Fruit fly (Drosophila melanogaster) whole organism, embryonic: Measurements from ENCODE around the gene Jhbp12.

Source experiments
- Abd-B ChIP-seq: fragments of 200-800 bp; sonication (Bioruptor generic); optimal IDR thresholded peaks from 2 replicates; lab custom pipeline; 2018; ENCODE audit warnings: missing biosample characterization, mild to moderate bottlenecking, missing genetic modification characterization, moderate library complexity
- Aef1 ChIP-seq: fragments of 200-800 bp; sonication (Bioruptor generic); IDR thresholded peaks from 3 replicates; pipeline ENCODE4 v1.3.6; 2022; ENCODE audit warnings: missing biosample characterization, missing genetic modification characterization
- Bgb ChIP-seq: fragments of 200-800 bp; sonication (Bioruptor generic); IDR thresholded peaks from 2 replicates; pipeline ENCODE4 v1.3.6; 2022; ENCODE audit warnings: missing biosample characterization, missing genetic modification characterization; ENCODE audit not compliant: partially characterized antibody
- C15 ChIP-seq: fragments of 200-800 bp; sonication (Bioruptor generic); IDR thresholded peaks from 3 replicates; pipeline ENCODE4 v1.3.6; 2022; ENCODE audit warnings: missing biosample characterization, missing genetic modification characterization
- CG10366 ChIP-seq: fragments of 200-800 bp; sonication (Bioruptor generic); IDR thresholded peaks from 2 replicates; pipeline ENCODE4 v1.3.6; 2022; ENCODE audit warnings: missing biosample characterization, missing genetic modification characterization
- CG10565 ChIP-seq: fragments of 200-800 bp; sonication (Bioruptor generic); optimal IDR thresholded peaks from 3 replicates; lab custom pipeline; 2016; ENCODE audit warnings: missing biosample characterization, mild to moderate bottlenecking, missing genetic modification characterization
- CG12659 ChIP-seq: fragments of 200-800 bp; sonication (Bioruptor generic); optimal IDR thresholded peaks from 3 replicates; lab custom pipeline; 2017; ENCODE audit warnings: mild to moderate bottlenecking, missing biosample characterization, missing genetic modification reagents, missing genetic modification characterization
- CG14441 ChIP-seq: fragments of 200-800 bp; sonication (Bioruptor generic); IDR thresholded peaks from 2 replicates; pipeline ENCODE4 v1.3.6; 2022; ENCODE audit warnings: missing biosample characterization, missing genetic modification characterization
- CG15514 ChIP-seq: fragments of 200-800 bp; sonication (Bioruptor generic); optimal IDR thresholded peaks from 3 replicates; lab custom pipeline; 2017; ENCODE audit warnings: missing biosample characterization, missing genetic modification characterization, mild to moderate bottlenecking, moderate library complexity, missing genetic modification reagents
- CG2889 ChIP-seq: fragments of 200-800 bp; sonication (Bioruptor generic); IDR thresholded peaks from 3 replicates; pipeline ENCODE4 v1.3.6; 2022; ENCODE audit warnings: missing biosample characterization, missing genetic modification characterization
- CG3065 ChIP-seq: fragments of 200-800 bp; sonication (Bioruptor generic); optimal IDR thresholded peaks from 2 replicates; lab custom pipeline; 2016; ENCODE audit warnings: missing biosample characterization, missing genetic modification characterization
- CG31365 ChIP-seq: fragments of 200-800 bp; sonication (Bioruptor generic); optimal IDR thresholded peaks from 2 replicates; lab custom pipeline; 2018; ENCODE audit warnings: missing biosample characterization, mild to moderate bottlenecking, missing genetic modification characterization
- CG3726 ChIP-seq: fragments of 200-800 bp; sonication (Bioruptor generic); IDR thresholded peaks from 3 replicates; pipeline ENCODE4, ENCODE4 v1.3.6; 2022; ENCODE audit warnings: missing biosample characterization, missing genetic modification characterization
- CG4730 ChIP-seq: fragments of 200-800 bp; sonication (Bioruptor generic); IDR thresholded peaks from 2 replicates; pipeline ENCODE4 v1.3.6; 2022; ENCODE audit warnings: missing biosample characterization, missing genetic modification characterization
- CG7357 ChIP-seq: fragments of 200-800 bp; sonication (Bioruptor generic); IDR thresholded peaks from 3 replicates; pipeline ENCODE4 v1.3.6; 2022; ENCODE audit warnings: missing biosample characterization, missing genetic modification characterization
- CG7839 ChIP-seq: fragments of 200-800 bp; sonication (Bioruptor generic); optimal IDR thresholded peaks from 3 replicates; lab custom pipeline; 2018; ENCODE audit warnings: missing biosample characterization, mild to moderate bottlenecking, missing genetic modification characterization, moderate library complexity
- CG8290 ChIP-seq, 3 experiments: fragments of 200-800 bp; sonication (Bioruptor generic); optimal IDR thresholded peaks; 2 replicates each; lab custom pipeline; 2016 to 2019; ENCODE audit warnings: missing biosample characterization in 3 of 3, missing genetic modification characterization in 3 of 3, mild to moderate bottlenecking in 2 of 3, moderate library complexity in 1 of 3
- CG8388 ChIP-seq: fragments of 200-800 bp; sonication (Bioruptor generic); optimal IDR thresholded peaks from 2 replicates; lab custom pipeline; 2019; ENCODE audit warnings: missing biosample characterization, mild to moderate bottlenecking, missing genetic modification characterization, moderate library complexity
- CG8478 ChIP-seq: fragments of >200 bp; optimal IDR thresholded peaks from 2 replicates; lab custom pipeline; 2018
- CG9609 ChIP-seq: fragments of 200-800 bp; sonication (Bioruptor generic); optimal IDR thresholded peaks from 3 replicates; lab custom pipeline; 2016; ENCODE audit warnings: missing biosample characterization, missing genetic modification characterization
- CG9727 ChIP-seq: fragments of 200-800 bp; sonication (Bioruptor generic); optimal IDR thresholded peaks from 3 replicates; lab custom pipeline; 2017; ENCODE audit warnings: missing biosample characterization, mild to moderate bottlenecking, missing genetic modification characterization
- CG9932 ChIP-seq: fragments of 200-800 bp; sonication (Bioruptor generic); IDR thresholded peaks from 2 replicates; pipeline ENCODE4 v1.3.6; 2022; ENCODE audit warnings: missing biosample characterization, missing genetic modification characterization
- Dip3 ChIP-seq: fragments of 200-800 bp; sonication (Bioruptor generic); optimal IDR thresholded peaks from 3 replicates; lab custom pipeline; 2016; ENCODE audit warnings: missing biosample characterization, missing genetic modification characterization
- Doc3 ChIP-seq: fragments of 200-800 bp; sonication (Bioruptor generic); IDR thresholded peaks from 3 replicates; pipeline ENCODE4 v1.3.6; 2022; ENCODE audit warnings: missing biosample characterization, missing genetic modification characterization; ENCODE audit not compliant: partially characterized antibody
- Ets97D ChIP-seq: fragments of 200-800 bp; sonication (Bioruptor generic); optimal IDR thresholded peaks from 3 replicates; lab custom pipeline; 2016; ENCODE audit warnings: missing biosample characterization, missing genetic modification characterization
- GATAe ChIP-seq: fragments of 200-800 bp; sonication (Bioruptor generic); conservative IDR thresholded peaks from 2 replicates; pipeline ENCODE4 v1.3.6; 2022; ENCODE audit warnings: missing biosample characterization, missing genetic modification characterization
- Gsc ChIP-seq: fragments of 200-800 bp; sonication (Bioruptor generic); IDR thresholded peaks from 2 replicates; pipeline ENCODE4 v1.3.6; 2022; ENCODE audit warnings: missing biosample characterization, missing genetic modification characterization
- H2.0 ChIP-seq: fragments of 200-800 bp; sonication (Bioruptor generic); IDR thresholded peaks from 2 replicates; pipeline ENCODE4 v1.3.6; 2022; ENCODE audit warnings: missing biosample characterization, missing genetic modification characterization
- Hey ChIP-seq: fragments of 200-800 bp; sonication (Bioruptor generic); optimal IDR thresholded peaks from 3 replicates; lab custom pipeline; 2018; ENCODE audit warnings: missing biosample characterization, mild to moderate bottlenecking, missing genetic modification characterization
- Lim3 ChIP-seq: fragments of 200-800 bp; sonication (Bioruptor generic); IDR thresholded peaks from 2 replicates; pipeline ENCODE4 v1.3.6; 2022; ENCODE audit warnings: missing biosample characterization, missing genetic modification characterization
- NFAT ChIP-seq: fragments of 200-800 bp; sonication (Bioruptor generic); IDR thresholded peaks from 2 replicates; pipeline ENCODE4 v1.3.6; 2022; ENCODE audit warnings: missing biosample characterization, missing genetic modification characterization
- Ptx1 ChIP-seq: fragments of 200-800 bp; sonication (Bioruptor generic); IDR thresholded peaks from 2 replicates; pipeline ENCODE4 v1.3.6; 2022; ENCODE audit warnings: missing biosample characterization, missing genetic modification characterization
- Spps ChIP-seq: fragments of 200-800 bp; sonication (Bioruptor generic); optimal IDR thresholded peaks from 2 replicates; lab custom pipeline; 2018; ENCODE audit warnings: missing biosample characterization, mild to moderate bottlenecking, missing genetic modification characterization
- Stat92E ChIP-seq, 3 experiments: fragments of >200 bp in 2 of 3; fragments of 200-800 bp in 1 of 3; sonication (Bioruptor generic) in 1 of 3; optimal IDR thresholded peaks; 2 replicates each; lab custom pipeline; 2017 to 2019; ENCODE audit warnings: missing biosample characterization in 3 of 3, missing genetic modification characterization in 3 of 3, mild to moderate bottlenecking in 1 of 3, moderate library complexity in 1 of 3
- TFAM ChIP-seq: fragments of 200-800 bp; sonication (Bioruptor generic); optimal IDR thresholded peaks from 2 replicates; lab custom pipeline; 2017; ENCODE audit warnings: missing biosample characterization, missing genetic modification characterization, inconsistent platforms
- ab ChIP-seq: fragments of 200-800 bp; sonication (Bioruptor generic); optimal IDR thresholded peaks from 2 replicates; lab custom pipeline; 2016; ENCODE audit warnings: missing biosample characterization, missing genetic modification characterization
- bcd ChIP-seq: fragments of 200-800 bp; sonication (Bioruptor generic); optimal IDR thresholded peaks from 2 replicates; lab custom pipeline; 2017; ENCODE audit warnings: missing biosample characterization, mild to moderate bottlenecking, missing genetic modification characterization
- bigmax ChIP-seq: fragments of 200-800 bp; sonication (Bioruptor generic); optimal IDR thresholded peaks from 2 replicates; lab custom pipeline; 2018; ENCODE audit warnings: missing biosample characterization, mild to moderate bottlenecking, missing genetic modification characterization
- bsh ChIP-seq, 2 experiments: fragments of 200-800 bp; sonication (Bioruptor generic); optimal IDR thresholded peaks; 2 replicates each; lab custom pipeline; 2017 to 2018; ENCODE audit warnings: mild to moderate bottlenecking in 2 of 2, missing biosample characterization in 2 of 2, missing genetic modification characterization in 2 of 2, moderate library complexity in 1 of 2
- cad ChIP-seq: fragments of >200 bp; optimal IDR thresholded peaks from 2 replicates; lab custom pipeline; 2017; ENCODE audit warnings: missing biosample characterization, missing genetic modification characterization
- cas ChIP-seq: fragments of 200-800 bp; sonication (Bioruptor generic); IDR thresholded peaks from 2 replicates; pipeline ENCODE4 v1.3.6; 2022; ENCODE audit warnings: missing biosample characterization, missing genetic modification characterization
- cwo ChIP-seq: fragments of 200-800 bp; sonication (Bioruptor generic); optimal IDR thresholded peaks from 3 replicates; lab custom pipeline; 2017; ENCODE audit warnings: missing biosample characterization, missing genetic modification characterization, mild to moderate bottlenecking, moderate library complexity, missing genetic modification reagents
- gcm2 ChIP-seq: fragments of 200-800 bp; sonication (Bioruptor generic); optimal IDR thresholded peaks from 2 replicates; lab custom pipeline; 2016; ENCODE audit warnings: missing biosample characterization, missing genetic modification characterization
- ind ChIP-seq: fragments of 200-800 bp; sonication (Bioruptor generic); optimal IDR thresholded peaks from 3 replicates; lab custom pipeline; 2016; ENCODE audit warnings: missing biosample characterization, missing genetic modification characterization
- insv ChIP-seq, 2 experiments: fragments of 200-800 bp; sonication (Bioruptor generic); optimal IDR thresholded peaks; 3 replicates each; lab custom pipeline; 2016 to 2018; ENCODE audit warnings: missing biosample characterization in 2 of 2, missing genetic modification characterization in 2 of 2
- lmd ChIP-seq: fragments of 200-800 bp; sonication (Bioruptor generic); IDR thresholded peaks from 2 replicates; pipeline ENCODE4 v1.3.6; 2022; ENCODE audit warnings: missing biosample characterization, missing genetic modification characterization
- ranshi ChIP-seq: fragments of 200-800 bp; sonication (Bioruptor generic); IDR thresholded peaks from 2 replicates; pipeline ENCODE4 v1.3.6; 2022; ENCODE audit warnings: missing biosample characterization, missing genetic modification characterization
- row ChIP-seq: fragments of 200-800 bp; sonication (Bioruptor generic); IDR thresholded peaks from 3 replicates; pipeline ENCODE4 v1.3.6; 2022; ENCODE audit warnings: missing biosample characterization, missing genetic modification characterization
- sna ChIP-seq: fragments of 200-800 bp; sonication (Bioruptor generic); IDR thresholded peaks from 2 replicates; pipeline ENCODE4 v1.3.6; 2022; ENCODE audit warnings: missing biosample characterization, missing genetic modification characterization; ENCODE audit not compliant: partially characterized antibody
- sqz ChIP-seq: fragments of 200-800 bp; sonication (Bioruptor generic); optimal IDR thresholded peaks from 3 replicates; lab custom pipeline; 2018; ENCODE audit warnings: missing biosample characterization, mild to moderate bottlenecking, missing genetic modification characterization
- usp ChIP-seq: fragments of >200 bp; optimal IDR thresholded peaks from 2 replicates; lab custom pipeline; 2017; ENCODE audit warnings: missing biosample characterization, missing genetic modification characterization
- wdn ChIP-seq: fragments of 200-800 bp; sonication (Bioruptor generic); IDR thresholded peaks from 2 replicates; pipeline ENCODE4 v1.3.6; 2022; ENCODE audit warnings: missing biosample characterization, missing genetic modification characterization

Jhbp12 gene

dm6 chr3R:24544388-24544787 lies 19.8 kb downstream of the Jhbp12 start, which contains the start of gene Esyt2 (continued):
- TF ChIP-seq CG3065 (GFP tag; lab: Kevin White, UChicago) (no peak), CG7839 (peak; percentile 19), Hey (tag; lab: Kevin White, UChicago) (no peak), Dip3 (GFP tag; lab: Kevin White, UChicago) (no peak), NFAT (GFP tag; lab: Robert Waterston, UW) (peak; percentile 61), ind (GFP tag; lab: Kevin White, UChicago) (peak; percentile 27), ranshi (GFP tag; lab: Robert Waterston, UW) (peak; percentile 48; the same call in 1 of the 2 replicates), sqz (GFP tag; lab: Kevin White, UChicago) (no peak), C15 (no peak), Doc3 (GFP tag; lab: Robert Waterston, UW) (no peak), Aef1 (no peak), CG8388 (GFP tag; lab: Kevin White, UChicago) (peak; percentile 15), Abd-B (GFP tag; lab: Kevin White, UChicago) (no peak), Ptx1 (peak; percentile 47), ab (GFP tag; lab: Kevin White, UChicago) (no peak), Bgb (peak; percentile 61), sna (no peak), H2.0 (GFP tag; lab: Robert Waterston, UW) (peak; percentile 32; the same call in 1 of the 2 replicates), bigmax (GFP tag; lab: Kevin White, UChicago) (no peak), CG10565 (GFP tag; lab: Kevin White, UChicago) (no peak), insv (GFP tag; optimal IDR thresholded peaks at IDR 0.05; lab: Kevin White, UChicago) (no peak), CG9932 (GFP tag; lab: Robert Waterston, UW) (peak; percentile 78), lmd (GFP tag; lab: Robert Waterston, UW) (peak; percentile 49; the same call in 1 of the 2 replicates), CG10366 (GFP tag; lab: Robert Waterston, UW) (no peak), gcm2 (GFP tag; lab: Kevin White, UChicago) (no peak), cwo (GFP tag; lab: Kevin White, UChicago) (no peak), Spps (tag; lab: Kevin White, UChicago) (no peak), CG8290 (GFP tag; optimal IDR thresholded peaks at IDR 0.05; lab: Kevin White, UChicago) (no peak), CG8290 (tag; optimal IDR thresholded peaks at IDR 0.05; lab: Kevin White, UChicago) (peak in 1 of 2 experiments; percentile 51), TFAM (GFP tag; lab: Kevin White, UChicago) (no peak), CG9727 (peak; percentile 27), row (GFP tag; lab: Robert Waterston, UW) (no peak; the same call in 2 of the 3 replicates), CG31365 (no peak), usp (GFP tag; lab: Kevin White, UChicago) (no peak), CG12659 (GFP tag; lab: Kevin White, UChicago) (no peak), wdn (GFP tag; lab: Robert Waterston, UW) (peak; percentile 37; the same call in 1 of the 2 replicates), CG4730 (GFP tag; lab: Robert Waterston, UW) (no peak), CG15514 (GFP tag; lab: Kevin White, UChicago) (no peak), cad (GFP tag; lab: Kevin White, UChicago) (no peak), bsh (GFP tag; optimal IDR thresholded peaks at IDR 0.05; lab: Kevin White, UChicago) (peak in 1 of 2 experiments; percentile 13), CG8478 (lab: Kevin White, UChicago) (no peak), cas (GFP tag; lab: Robert Waterston, UW) (peak; percentile 46; the same call in 1 of the 2 replicates), Gsc (GFP tag; lab: Robert Waterston, UW) (no peak), bcd (GFP tag; lab: Kevin White, UChicago) (peak; percentile 53), CG7357 (GFP tag; lab: Robert Waterston, UW) (no peak), Stat92E (GFP tag; optimal IDR thresholded peaks at IDR 0.05; lab: Kevin White, UChicago) (no peak), CG14441 (GFP tag; lab: Robert Waterston, UW) (peak; percentile 53), CG3726 (no peak), CG9609 (GFP tag; lab: Kevin White, UChicago) (no peak), CG2889 (GFP tag; lab: Robert Waterston, UW) (no peak), GATAe (GFP tag; lab: Robert Waterston, UW) (no peak), Lim3 (GFP tag; lab: Robert Waterston, UW) (no peak), Ets97D (GFP tag; lab: Kevin White, UChicago) (no peak)
